Fruit fly (Drosophila melanogaster) whole organism, prepupa: ENCODE data around the gene Mkrn1.

ENCODE experiments used
- Blimp-1 ChIP-seq: fragments of 200-800 bp; sonication (Bioruptor generic); optimal IDR thresholded peaks from 3 replicates; lab custom pipeline; 2017; ENCODE audit warnings: missing biosample characterization, missing genetic modification characterization, mild to moderate bottlenecking, moderate library complexity, missing genetic modification reagents
- CG11762 ChIP-seq: fragments of 200-800 bp; sonication (Bioruptor generic); optimal IDR thresholded peaks from 3 replicates; lab custom pipeline; 2016; ENCODE audit warnings: missing biosample characterization, missing genetic modification characterization; ENCODE audit not compliant: insufficient read depth
- CG31627 ChIP-seq: fragments of 200-800 bp; sonication (Bioruptor generic); optimal IDR thresholded peaks from 3 replicates; lab custom pipeline; 2016; ENCODE audit warnings: missing biosample characterization, missing genetic modification characterization
- CG8119 ChIP-seq: fragments of 200-800 bp; sonication (Bioruptor generic); IDR thresholded peaks from 3 replicates; pipeline ENCODE4 v1.3.6; 2022; ENCODE audit warnings: missing biosample characterization, missing genetic modification characterization
- CG8319 ChIP-seq: fragments of 200-800 bp; sonication (Bioruptor generic); optimal IDR thresholded peaks from 3 replicates; lab custom pipeline; 2016; ENCODE audit warnings: missing biosample characterization, missing genetic modification characterization
- Eip93F ChIP-seq: fragments of 200-800 bp; sonication (Bioruptor generic); optimal IDR thresholded peaks from 2 replicates; lab custom pipeline; 2016; ENCODE audit warnings: missing biosample characterization, mild to moderate bottlenecking, missing genetic modification characterization
- Ets96B ChIP-seq: fragments of 200-800 bp; optimal IDR thresholded peaks from 2 replicates; lab custom pipeline; 2019; ENCODE audit warnings: missing biosample characterization, mild to moderate bottlenecking, missing genetic modification characterization, moderate library complexity
- Lpt ChIP-seq: fragments of 200-800 bp; sonication (Bioruptor generic); optimal IDR thresholded peaks from 3 replicates; lab custom pipeline; 2016; ENCODE audit warnings: missing biosample characterization, missing genetic modification characterization
- OdsH ChIP-seq: fragments of 200-800 bp; sonication (Bioruptor generic); optimal IDR thresholded peaks from 3 replicates; lab custom pipeline; 2016; ENCODE audit warnings: missing biosample characterization, missing genetic modification characterization
- Sox102F ChIP-seq: fragments of 200-800 bp; sonication (Bioruptor generic); optimal IDR thresholded peaks from 2 replicates; lab custom pipeline; 2016; ENCODE audit warnings: missing biosample characterization, mild to moderate bottlenecking, missing genetic modification characterization
- fkh ChIP-seq: fragments of 200-800 bp; sonication (Bioruptor generic); optimal IDR thresholded peaks from 3 replicates; lab custom pipeline; 2017; ENCODE audit warnings: missing biosample characterization, mild to moderate bottlenecking, missing genetic modification characterization, moderate library complexity
- lz ChIP-seq: fragments of 200-800 bp; sonication (Bioruptor generic); optimal IDR thresholded peaks from 3 replicates; lab custom pipeline; 2016; ENCODE audit warnings: missing biosample characterization, missing genetic modification characterization

- TF ChIP-seq CG11762 (GFP tag; lab: Kevin White, UChicago) (no peak), lz (GFP tag; lab: Kevin White, UChicago) (peak; percentile 2), Sox102F (GFP tag; lab: Kevin White, UChicago) (no peak), CG8119 (GFP tag; lab: Robert Waterston, UW) (no peak), fkh (GFP tag; lab: Kevin White, UChicago) (no peak), Ets96B (tag; lab: Kevin White, UChicago) (no peak), Blimp-1 (no peak), OdsH (no peak), CG31627 (no peak), Lpt (GFP tag; lab: Kevin White, UChicago) (no peak), CG8319 (no peak), Eip93F (no peak)
Observed at dm6 chr3L:21501928-21502327, 31.6 kb downstream of the Mkrn1 start.
